Worm (Caenorhabditis elegans) whole organism, L4 larva: ENCODE measurements around the gene vps-29.

Experiments used
- arid-1 ChIP-seq: fragments of 200-800 bp; sonication (Bioruptor generic); conservative IDR thresholded peaks from 2 replicates; pipeline ENCODE4 v1.3.6; 2022; ENCODE audit warnings: missing genetic modification reagents, missing genetic modification characterization, missing compliant biosample characterization
- ceh-28 ChIP-seq: fragments of 150-350 bp; optimal IDR thresholded peaks from 2 replicates; lab custom pipeline; 2014; ENCODE audit warnings: missing biosample characterization, missing genetic modification reagents, missing genetic modification characterization
- dmd-9 ChIP-seq: fragments of 200-800 bp; sonication (Bioruptor generic); IDR thresholded peaks from 2 replicates; pipeline ENCODE4 v1.3.6; 2022; ENCODE audit warnings: missing genetic modification reagents, missing genetic modification characterization, missing compliant biosample characterization
- egl-27 ChIP-seq: sonication (generic microtip); optimal IDR thresholded peaks from 3 replicates; lab custom pipeline; 2017; ENCODE audit warnings: missing biosample characterization, missing genetic modification reagents, missing genetic modification characterization
- fkh-10 ChIP-seq: fragments of 150-350 bp; optimal IDR thresholded peaks from 2 replicates; lab custom pipeline; 2014; ENCODE audit warnings: missing biosample characterization, missing genetic modification reagents, missing genetic modification characterization
- fos-1 ChIP-seq: fragments of 150-350 bp; optimal IDR thresholded peaks from 2 replicates; lab custom pipeline; 2014; ENCODE audit warnings: missing biosample characterization, missing genetic modification characterization
- jun-1 ChIP-seq: fragments of 150-350 bp; optimal IDR thresholded peaks from 2 replicates; lab custom pipeline; 2014; ENCODE audit warnings: missing biosample characterization, missing genetic modification reagents, missing genetic modification characterization
- nhr-11 ChIP-seq: fragments of 150-350 bp; optimal IDR thresholded peaks from 2 replicates; lab custom pipeline; 2014; ENCODE audit warnings: missing biosample characterization, missing genetic modification characterization
- snpc-4 ChIP-seq: fragments of 150-350 bp; optimal IDR thresholded peaks from 2 replicates; lab custom pipeline; 2014; ENCODE audit warnings: missing biosample characterization, missing genetic modification characterization
- unc-39 ChIP-seq: sonication (generic microtip); optimal IDR thresholded peaks from 2 replicates; lab custom pipeline; 2017; ENCODE audit warnings: missing biosample characterization, missing genetic modification characterization

DNA sequence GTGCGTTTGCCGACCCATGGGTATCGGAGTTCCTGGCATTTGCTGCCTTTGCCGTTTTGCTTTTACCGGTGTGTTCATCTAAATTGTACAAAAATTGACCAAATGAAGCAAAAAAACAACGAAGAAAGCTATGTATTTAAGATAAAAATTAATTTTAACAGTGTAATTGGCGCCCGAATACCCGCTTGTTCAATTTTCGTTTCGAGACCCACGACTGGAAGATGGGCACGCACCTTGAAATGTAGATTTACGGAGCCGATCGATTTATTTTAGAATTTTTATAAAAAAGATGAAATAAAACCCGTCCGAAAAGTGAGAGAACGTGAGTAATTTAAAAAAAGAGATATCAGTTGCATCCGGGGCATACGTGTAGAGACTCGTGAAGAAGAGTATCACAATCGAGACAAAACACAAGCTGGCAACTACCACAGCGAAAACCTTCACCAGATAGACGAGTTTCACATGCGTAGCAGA, 24.3 kb downstream of the vps-29 start, which contains the start of gene hal-2:
- TF ChIP-seq jun-1, result no peak
- TF ChIP-seq arid-1, result no peak
- no peak for TF ChIP-seq fos-1 (tag; lab: Kevin White, UChicago)
- TF ChIP-seq dmd-9, result no peak
- TF ChIP-seq egl-27, result no peak
- no peak for TF ChIP-seq ceh-28 (tag; lab: Kevin White, UChicago)
- no peak for TF ChIP-seq fkh-10 (GFP tag; lab: Kevin White, UChicago)
- no peak for TF ChIP-seq snpc-4 (tag; lab: Kevin White, UChicago)
- no peak for TF ChIP-seq unc-39 (tag; lab: Kevin White, UChicago)
- no peak for TF ChIP-seq nhr-11 (tag; lab: Kevin White, UChicago)
